Worm (Caenorhabditis elegans) whole organism, young adult: ENCODE results near the gene asah-2.

ENCODE experiments used
- hmg-1.2 ChIP-seq: fragments of 200-800 bp; sonication (Bioruptor generic); IDR thresholded peaks from 2 replicates; pipeline ENCODE4 v1.3.6; 2022; ENCODE audit warnings: missing genetic modification reagents, missing genetic modification characterization, missing compliant biosample characterization
- hrde-1 ChIP-seq: sonication (generic microtip); optimal IDR thresholded peaks from 2 replicates; lab custom pipeline; 2016; ENCODE audit warnings: missing genetic modification characterization, mild to moderate bottlenecking, missing compliant biosample characterization, moderate library complexity, missing genotype, missing genetic modification reagents, borderline replicate concordance
- nfya-1 ChIP-seq: sonication (generic microtip); optimal IDR thresholded peaks from 2 replicates; lab custom pipeline; 2017; ENCODE audit warnings: antibody characterized with exemption, missing compliant biosample characterization, missing genetic modification characterization, borderline replicate concordance; ENCODE audit not compliant: insufficient read depth
- snpc-4 ChIP-seq, 5 experiments: fragments of 150-350 bp in 1 of 5; sonication (generic microtip) in 4 of 5; optimal IDR thresholded peaks; 2 replicates each; lab custom pipeline; 2014 to 2018; ENCODE audit warnings: missing genetic modification characterization in 5 of 5, missing biosample characterization in 3 of 5, antibody characterized with exemption in 2 of 5, mild to moderate bottlenecking in 2 of 5, missing compliant biosample characterization in 2 of 5, missing genotype in 2 of 5, moderate library complexity in 2 of 5, missing genetic modification reagents in 1 of 5

- no peak for TF ChIP-seq nfya-1 (tag; lab: Kevin White, UChicago)
- no peak for TF ChIP-seq hrde-1
- no peak for TF ChIP-seq snpc-4 (GFP tag; optimal IDR thresholded peaks at IDR 0.05; lab: Kevin White, UChicago)
- no peak for TF ChIP-seq snpc-4 (tag; optimal IDR thresholded peaks at IDR 0.05; lab: Kevin White, UChicago)
- TF ChIP-seq hmg-1.2 (GFP tag; lab: Robert Waterston, UW), result no peak
These were observed 33.1 kb downstream of the asah-2 start, which contains the start of gene wbp-11 for ce11 chrII:10172436-10172973.
